Worm (Caenorhabditis elegans): Measurements from ENCODE around the gene F38A5.22.

The F38A5.22 gene

ce11 chrIV:6555388-6556330, 40.1 kb downstream of the F38A5.22 start, which contains the start of gene paqr-1:
paqr-1 (minus strand) TSS chrIV:6555438.
- no peak for TF ChIP-seq ztf-23 (GFP tag; IDR thresholded peaks at IDR 0.05)
- no peak for TF ChIP-seq ztf-29 (GFP tag; IDR thresholded peaks at IDR 0.05)
- no peak for TF ChIP-seq klf-2 (GFP tag; conservative IDR thresholded peaks at IDR 0.05)
- TF ChIP-seq ref-1 (GFP tag; conservative IDR thresholded peaks at IDR 0.05), result no peak
- TF ChIP-seq med-1 (GFP tag; optimal IDR thresholded peaks at IDR 0.05; ENCODE audit: insufficient read depth), result no peak

- TF ChIP-seq ztf-29 (GFP tag; IDR thresholded peaks at IDR 0.05) (no peak), tab-1 (GFP tag; IDR thresholded peaks at IDR 0.05) (no peak), med-1 (GFP tag; optimal IDR thresholded peaks at IDR 0.05; ENCODE audit: insufficient read depth) (no peak), ztf-23 (GFP tag; IDR thresholded peaks at IDR 0.05) (no peak), cog-1 (tag; optimal IDR thresholded peaks at IDR 0.05) (no peak), T22C8.4 (GFP tag; IDR thresholded peaks at IDR 0.05) (no peak), ref-1 (GFP tag; conservative IDR thresholded peaks at IDR 0.05) (no peak), flt-1 (GFP tag; IDR thresholded peaks at IDR 0.05) (no peak), klf-2 (GFP tag; conservative IDR thresholded peaks at IDR 0.05) (no peak)
Measured at ce11 chrIV:6554865-6555264, 40.9 kb downstream of the F38A5.22 start.

- TF ChIP-seq med-1 (GFP tag; optimal IDR thresholded peaks at IDR 0.05; ENCODE audit: insufficient read depth) (no peak), tab-1 (GFP tag; IDR thresholded peaks at IDR 0.05) (no peak), ztf-23 (GFP tag; IDR thresholded peaks at IDR 0.05) (no peak), cog-1 (tag; optimal IDR thresholded peaks at IDR 0.05) (no peak), flt-1 (GFP tag; IDR thresholded peaks at IDR 0.05) (no peak), klf-2 (GFP tag; conservative IDR thresholded peaks at IDR 0.05) (no peak), T22C8.4 (GFP tag; IDR thresholded peaks at IDR 0.05) (no peak), ref-1 (GFP tag; conservative IDR thresholded peaks at IDR 0.05) (no peak), ztf-29 (GFP tag; IDR thresholded peaks at IDR 0.05) (no peak)
Measured at ce11 chrIV:6552036-6552435, 43.7 kb downstream of the F38A5.22 start.

- TF ChIP-seq tab-1 (GFP tag; IDR thresholded peaks at IDR 0.05) (no peak), cog-1 (tag; optimal IDR thresholded peaks at IDR 0.05) (no peak), ztf-23 (GFP tag; IDR thresholded peaks at IDR 0.05) (0 out of 2 replicates have a peak, but pooled peaks have one; percentile 40)
Measured at ce11 chrIV:6548609-6549008, 47.1 kb downstream of the F38A5.22 start, which contains the start of gene fan-1. fan-1 (plus strand) TSS chrIV:6548686.

ce11 chrIV:6547397-6547796, 48.3 kb downstream of the F38A5.22 start:
- TF ChIP-seq ztf-23 (GFP tag; IDR thresholded peaks at IDR 0.05) (no peak), klf-2 (GFP tag; conservative IDR thresholded peaks at IDR 0.05) (no peak), flt-1 (GFP tag; IDR thresholded peaks at IDR 0.05) (no peak), T22C8.4 (GFP tag; IDR thresholded peaks at IDR 0.05) (no peak), ztf-29 (GFP tag; IDR thresholded peaks at IDR 0.05) (no peak), tab-1 (GFP tag; IDR thresholded peaks at IDR 0.05) (no peak), med-1 (GFP tag; optimal IDR thresholded peaks at IDR 0.05; ENCODE audit: insufficient read depth) (no peak), cog-1 (tag; optimal IDR thresholded peaks at IDR 0.05) (no peak)
